Worm (Caenorhabditis elegans): ENCODE measurements around the gene F38B6.8.
A peak's percentile ranks its signal among the peaks of the same experiment; 100 is the strongest.

Gene F38B6.8

DNA sequence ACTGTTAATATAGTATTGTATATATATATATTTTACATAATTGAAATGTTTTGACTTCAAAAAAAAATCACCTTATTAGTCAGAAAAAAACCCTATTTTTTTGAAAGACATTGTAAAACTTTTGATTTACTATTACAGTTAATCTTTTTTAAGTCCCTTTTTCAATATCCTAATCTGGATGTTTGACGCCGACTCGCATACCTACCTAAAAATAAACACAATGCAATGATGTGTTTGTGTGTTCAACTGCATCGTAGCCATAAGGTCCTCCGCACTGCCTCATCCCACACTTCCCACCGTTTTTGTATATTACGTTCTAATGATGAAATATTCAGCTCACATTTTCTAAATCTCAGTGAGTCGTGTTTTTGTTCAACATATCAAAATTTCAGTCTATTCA, 10.7 kb upstream of the F38B6.8 start, which contains the start of gene F38B6.3:
Gene F38B6.3, plus strand, starts transcription at position 301 of the 400 bp plus-strand sequence.
- TF ChIP-seq sem-4 (tag; optimal IDR thresholded peaks at IDR 0.05) (no peak), ceh-82 (tag; optimal IDR thresholded peaks at IDR 0.05) (no peak)

DNA sequence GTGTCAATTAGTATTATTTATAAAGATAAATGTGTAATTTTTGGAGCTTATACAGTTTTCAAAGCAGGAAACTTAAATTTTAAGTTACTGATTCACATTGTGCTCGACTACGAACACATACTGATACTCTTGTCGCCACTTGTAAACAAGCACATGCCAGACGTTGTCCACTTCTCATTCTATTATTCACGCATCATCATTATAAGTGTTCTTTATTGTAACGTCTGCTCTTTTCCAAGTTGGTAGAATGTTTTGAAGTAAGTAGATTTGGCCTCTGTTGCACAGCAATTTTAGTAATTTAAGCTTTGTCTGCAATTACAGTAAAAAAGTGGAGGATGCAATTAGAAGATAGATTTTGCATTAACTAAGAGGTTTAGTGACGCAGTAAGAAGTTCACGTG, 10.3 kb upstream of the F38B6.8 start:
- TF ChIP-seq mbf-1 (tag; optimal IDR thresholded peaks at IDR 0.05) (no peak), dmd-4 (tag; optimal IDR thresholded peaks at IDR 0.05) (no peak), unc-55 (GFP tag; optimal IDR thresholded peaks at IDR 0.05) (no peak), nhr-77 (tag; optimal IDR thresholded peaks at IDR 0.05) (no peak), aly-2 (tag; optimal IDR thresholded peaks at IDR 0.05) (no peak), unc-62 (GFP tag; optimal IDR thresholded peaks at IDR 0.05) (no peak), Y55F3AM.14 (GFP tag; optimal IDR thresholded peaks at IDR 0.05) (no peak), sma-9 (GFP tag; optimal IDR thresholded peaks at IDR 0.05) (no peak), sma-9 (tag; optimal IDR thresholded peaks at IDR 0.05) (no peak)

DNA sequence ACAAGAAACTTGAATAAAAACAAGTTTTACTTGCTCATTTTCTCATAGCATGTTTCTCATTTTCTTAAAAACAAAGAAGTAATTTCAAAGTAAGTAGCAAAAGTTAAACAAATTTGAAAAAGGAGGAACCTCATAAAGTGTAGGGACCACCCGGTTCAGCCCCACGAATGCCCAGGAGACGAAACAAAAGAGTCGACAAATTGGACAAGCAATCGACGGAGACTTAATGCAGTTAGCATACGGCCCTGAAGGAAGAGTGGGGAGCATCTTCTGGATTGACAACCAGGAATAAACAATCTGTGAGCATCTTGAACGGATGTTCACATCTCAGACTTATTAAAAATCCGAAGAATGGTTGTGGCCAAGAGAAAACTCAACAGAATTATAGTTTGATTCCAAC, 9.1 kb upstream of the F38B6.8 start:
- TF ChIP-seq nhr-6 (tag; optimal IDR thresholded peaks at IDR 0.05) (no peak), ZK546.5 (tag; optimal IDR thresholded peaks at IDR 0.05) (no peak), elt-1 (tag; optimal IDR thresholded peaks at IDR 0.05) (no peak), dmd-4 (tag; optimal IDR thresholded peaks at IDR 0.05) (no peak), aly-2 (tag; optimal IDR thresholded peaks at IDR 0.05) (no peak), egl-27 (tag; optimal IDR thresholded peaks at IDR 0.05) (no peak), skn-1 (tag; optimal IDR thresholded peaks at IDR 0.05) (no peak), unc-62 (GFP tag; optimal IDR thresholded peaks at IDR 0.05) (no peak), sma-9 (GFP tag; optimal IDR thresholded peaks at IDR 0.05) (no peak), sma-9 (tag; optimal IDR thresholded peaks at IDR 0.05) (no peak), unc-39 (tag; optimal IDR thresholded peaks at IDR 0.05) (no peak), peb-1 (tag; optimal IDR thresholded peaks at IDR 0.05) (no peak), ztf-4 (tag; optimal IDR thresholded peaks at IDR 0.05) (no peak), mab-5 (tag; optimal IDR thresholded peaks at IDR 0.05) (no peak), snpc-4 (tag; optimal IDR thresholded peaks at IDR 0.05) (no peak), crh-2 (tag; optimal IDR thresholded peaks at IDR 0.05) (no peak), C34F6.9 (tag; optimal IDR thresholded peaks at IDR 0.05) (no peak), nhr-25 (tag; optimal IDR thresholded peaks at IDR 0.05) (no peak), mdl-1 (tag; optimal IDR thresholded peaks at IDR 0.05) (no peak), nhr-77 (tag; optimal IDR thresholded peaks at IDR 0.05) (no peak)

DNA sequence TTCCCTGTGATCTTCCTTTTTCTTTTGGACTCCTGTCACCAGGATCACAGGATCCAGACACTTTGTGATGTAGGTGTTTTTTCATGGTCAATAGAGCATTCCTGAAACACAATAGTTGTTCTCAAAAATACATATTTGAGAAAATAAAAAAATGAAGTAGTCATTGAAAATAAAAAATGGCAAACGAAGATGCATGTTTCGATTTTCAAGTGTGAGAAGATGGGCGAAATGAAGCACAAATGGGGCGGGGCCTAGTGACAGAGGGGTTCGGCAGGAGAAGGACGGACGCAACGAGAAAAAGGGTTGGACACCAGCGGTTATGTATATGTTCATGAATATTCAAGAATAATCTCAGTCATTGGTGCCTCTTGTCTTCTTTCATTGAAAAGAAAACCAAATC, 7.4 kb upstream of the F38B6.8 start, which contains the start of gene F38B6.6:
Gene F38B6.6, minus strand, starts transcription at position 101 of the 400 bp plus-strand sequence.
- TF ChIP-seq unc-55 (GFP tag; optimal IDR thresholded peaks at IDR 0.05) (peak; percentile 27), nhr-21 (tag; optimal IDR thresholded peaks at IDR 0.05) (no peak), nhr-237 (tag; optimal IDR thresholded peaks at IDR 0.05) (no peak), mab-5 (tag; optimal IDR thresholded peaks at IDR 0.05) (peak; percentile 10), sma-9 (GFP tag; optimal IDR thresholded peaks at IDR 0.05) (no peak), sma-9 (tag; optimal IDR thresholded peaks at IDR 0.05) (no peak), ztf-4 (tag; optimal IDR thresholded peaks at IDR 0.05) (no peak)

DNA sequence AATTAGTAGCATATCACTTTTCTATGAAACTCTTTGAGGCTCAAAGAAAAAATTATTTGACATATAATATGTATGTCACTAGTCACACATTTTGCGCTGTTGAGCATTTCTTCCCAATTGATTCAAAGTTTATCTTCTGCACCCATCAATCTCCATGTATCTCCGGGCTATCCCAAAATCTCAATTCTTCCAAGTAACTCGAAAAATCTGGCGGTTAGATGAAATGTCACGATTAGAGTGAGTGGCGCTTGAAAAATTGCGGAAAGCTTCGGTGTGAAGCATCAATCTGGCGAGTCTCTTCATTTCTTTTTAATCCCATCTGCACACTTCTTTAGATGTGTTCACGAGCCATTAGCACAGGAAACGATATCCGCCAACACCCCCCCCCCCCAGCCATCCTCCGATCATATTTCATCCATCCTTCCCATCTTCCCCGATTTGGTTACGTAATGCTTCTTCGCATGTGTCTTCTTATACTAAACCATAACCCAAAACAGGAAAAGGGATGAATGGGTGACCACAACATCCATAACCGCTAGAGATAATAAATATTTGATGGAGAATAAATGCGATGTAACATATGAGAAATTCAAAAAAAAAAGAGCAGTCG, 6.5 kb upstream of the F38B6.8 start:
- TF ChIP-seq aly-2 (tag; optimal IDR thresholded peaks at IDR 0.05), result no peak
- peak; percentile 6 for TF ChIP-seq sma-9 (GFP tag; optimal IDR thresholded peaks at IDR 0.05)
- TF ChIP-seq sma-9 (tag; optimal IDR thresholded peaks at IDR 0.05), result no peak
- TF ChIP-seq zag-1 (tag; optimal IDR thresholded peaks at IDR 0.05), result peak; percentile 19
- TF ChIP-seq C34F6.9 (tag; optimal IDR thresholded peaks at IDR 0.05), result no peak
- TF ChIP-seq elt-3 (tag; optimal IDR thresholded peaks at IDR 0.05), result no peak
- peak; percentile 33 for TF ChIP-seq nhr-23 (tag; optimal IDR thresholded peaks at IDR 0.05)
- no peak for TF ChIP-seq ZK546.5 (tag; optimal IDR thresholded peaks at IDR 0.05)
- no peak for TF ChIP-seq unc-55 (GFP tag; optimal IDR thresholded peaks at IDR 0.05)
- no peak for TF ChIP-seq F13H6.1 (tag; optimal IDR thresholded peaks at IDR 0.05)
- no peak for TF ChIP-seq peb-1 (tag; optimal IDR thresholded peaks at IDR 0.05)
- peak; percentile 50 for TF ChIP-seq mab-5 (tag; optimal IDR thresholded peaks at IDR 0.05)

DNA sequence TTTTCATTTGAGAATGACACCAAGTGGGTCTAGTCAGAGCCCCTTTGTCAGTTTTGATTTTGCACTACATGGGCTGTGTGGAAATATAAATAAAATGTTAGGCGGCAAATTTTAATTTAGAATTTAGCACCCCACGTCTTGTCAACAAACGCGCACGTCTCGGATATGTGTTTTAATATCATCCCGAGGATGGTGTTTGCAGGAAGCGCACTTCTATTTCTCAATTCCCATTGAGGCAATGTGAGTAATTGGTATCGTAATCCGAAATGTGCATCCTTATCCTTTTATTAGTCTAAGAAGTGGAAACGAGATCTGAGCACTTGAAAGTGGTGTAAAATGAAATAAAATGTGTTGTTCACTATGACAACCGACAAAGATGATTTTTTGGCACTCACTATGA, 5.2 kb upstream of the F38B6.8 start:
- TF ChIP-seq unc-55 (GFP tag; optimal IDR thresholded peaks at IDR 0.05) (no peak), lin-39 (tag; optimal IDR thresholded peaks at IDR 0.05) (no peak), Y55F3AM.14 (GFP tag; optimal IDR thresholded peaks at IDR 0.05) (no peak), ceh-16 (tag; optimal IDR thresholded peaks at IDR 0.05) (no peak)

Data from whole organism, L2 larva.